Worm (Caenorhabditis elegans): ENCODE measurements around the gene fbxb-82.
A peak's percentile ranks its signal among the peaks of the same experiment; 100 is the strongest.

Gene fbxb-82

ce11 chrIII:134194-134593 is 8.8 kb downstream of the fbxb-82 start, which contains the start of gene pals-25:
pals-25 (plus strand) TSS chrIII:134494.
- TF ChIP-seq C34B4.2 (tag; optimal IDR thresholded peaks at IDR 0.05) (no peak), egl-27 (tag; optimal IDR thresholded peaks at IDR 0.05) (no peak), efl-1 (optimal IDR thresholded peaks at IDR 0.05) (no peak), efl-1 (GFP tag; optimal IDR thresholded peaks at IDR 0.05 in 1 of 2) (no peak), sptf-1 (tag; optimal IDR thresholded peaks at IDR 0.05) (no peak), elt-2 (tag; optimal IDR thresholded peaks at IDR 0.05) (no peak), fos-1 (tag; optimal IDR thresholded peaks at IDR 0.05) (no peak), ceh-82 (tag; optimal IDR thresholded peaks at IDR 0.05) (no peak), mef-2 (tag; optimal IDR thresholded peaks at IDR 0.05) (no peak), zag-1 (tag; optimal IDR thresholded peaks at IDR 0.05) (no peak)

DNA sequence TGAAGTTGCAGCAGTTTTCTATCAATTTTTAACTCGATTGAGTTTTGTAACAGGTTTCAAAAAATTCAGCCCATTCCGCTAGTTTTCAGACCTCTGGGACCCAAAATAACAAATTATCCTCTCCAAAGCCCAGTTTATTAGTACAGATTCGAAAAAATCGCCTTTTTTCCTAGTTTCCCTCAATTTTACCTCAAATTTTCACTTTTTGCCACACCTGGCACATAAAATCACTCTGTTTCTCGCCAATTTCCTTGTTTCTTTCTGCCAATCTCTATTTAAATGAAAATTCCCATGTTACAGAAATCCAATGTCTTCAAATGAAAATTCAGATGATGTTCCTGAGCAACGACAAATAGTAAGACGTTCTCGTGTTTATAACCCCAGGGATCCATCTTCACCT is 10.9 kb downstream of the fbxb-82 start, which contains the start of gene pals-22:
pals-22 (plus strand) TSS at position 301 of the 400 bp plus-strand sequence.
- TF ChIP-seq blmp-1 (tag; optimal IDR thresholded peaks at IDR 0.05) (no peak), pqm-1 (tag; optimal IDR thresholded peaks at IDR 0.05) (no peak), rnt-1 (tag; optimal IDR thresholded peaks at IDR 0.05) (no peak), fkh-8 (tag; optimal IDR thresholded peaks at IDR 0.05) (no peak), grh-1 (GFP tag; IDR thresholded peaks at IDR 0.05) (no peak), ztf-4 (tag; optimal IDR thresholded peaks at IDR 0.05) (no peak), C16A3.4 (tag; optimal IDR thresholded peaks at IDR 0.05) (no peak)

- TF ChIP-seq ceh-88 (GFP tag; IDR thresholded peaks at IDR 0.05) (no peak), ztf-11 (tag; optimal IDR thresholded peaks at IDR 0.05) (no peak), tlp-1 (tag; optimal IDR thresholded peaks at IDR 0.05) (no peak), nhr-19 (GFP tag; conservative IDR thresholded peaks at IDR 0.05) (peak; percentile 15; the same call in 1 of the 2 replicates), nhr-28 (tag; optimal IDR thresholded peaks at IDR 0.05) (no peak), zip-4 (GFP tag; optimal IDR thresholded peaks at IDR 0.05) (no peak), jun-1 (tag; optimal IDR thresholded peaks at IDR 0.05) (no peak), unc-30 (tag; optimal IDR thresholded peaks at IDR 0.05) (no peak), lin-14 (GFP tag; optimal IDR thresholded peaks at IDR 0.05) (peak; percentile 77), nhr-77 (tag; optimal IDR thresholded peaks at IDR 0.05) (no peak), lin-15B (tag; optimal IDR thresholded peaks at IDR 0.05) (peak; percentile 61), grh-1 (GFP tag; IDR thresholded peaks at IDR 0.05) (no peak), pqm-1 (tag; optimal IDR thresholded peaks at IDR 0.05) (no peak), unc-98 (GFP tag; IDR thresholded peaks at IDR 0.05) (no peak), lir-3 (tag; optimal IDR thresholded peaks at IDR 0.05; ENCODE audit: poor library complexity) (peak; percentile 34), unc-130 (tag; optimal IDR thresholded peaks at IDR 0.05) (peak; percentile 27), lin-35 (GFP tag; optimal IDR thresholded peaks at IDR 0.05) (peak; percentile 68 to 72), pax-3 (tag; optimal IDR thresholded peaks at IDR 0.05) (no peak), egl-13 (tag; optimal IDR thresholded peaks at IDR 0.05) (no peak), lin-13 (GFP tag; optimal IDR thresholded peaks at IDR 0.05) (peak; percentile 53), ceh-90 (tag; optimal IDR thresholded peaks at IDR 0.05) (no peak), isw-1 (GFP tag; IDR thresholded peaks at IDR 0.05) (no peak; the same call in 1 of the 2 replicates), C34B4.2 (tag; optimal IDR thresholded peaks at IDR 0.05) (no peak), ceh-63 (GFP tag; optimal IDR thresholded peaks at IDR 0.05) (no peak), nhr-20 (tag; optimal IDR thresholded peaks at IDR 0.05) (peak; percentile 37), zag-1 (tag; optimal IDR thresholded peaks at IDR 0.05) (peak; percentile 14), hlh-4 (tag; optimal IDR thresholded peaks at IDR 0.05) (no peak), sptf-1 (tag; optimal IDR thresholded peaks at IDR 0.05) (no peak), dpl-1 (GFP tag; optimal IDR thresholded peaks at IDR 0.05) (peak; percentile 32 to 72 (median 60)), Y116A8C.19 (tag; optimal IDR thresholded peaks at IDR 0.05; ENCODE audit: borderline replicate concordance) (no peak), snpc-4 (tag; optimal IDR thresholded peaks at IDR 0.05) (peak; percentile 16), blmp-1 (tag; optimal IDR thresholded peaks at IDR 0.05) (peak; percentile 42), sup-37 (GFP tag; optimal IDR thresholded peaks at IDR 0.05) (no peak), sox-4 (tag; optimal IDR thresholded peaks at IDR 0.05) (no peak), aha-1 (tag; optimal IDR thresholded peaks at IDR 0.05) (no peak), unc-86 (tag; optimal IDR thresholded peaks at IDR 0.05) (peak; percentile 15), C16A3.4 (tag; optimal IDR thresholded peaks at IDR 0.05) (peak; percentile 71), ceh-82 (tag; optimal IDR thresholded peaks at IDR 0.05) (peak in 2 of 3 experiments; percentile 2 to 70), efl-1 (optimal IDR thresholded peaks at IDR 0.05) (peak; percentile 65 to 67), efl-1 (GFP tag; optimal IDR thresholded peaks at IDR 0.05 in 1 of 2) (peak; percentile 64 to 94), efl-3 (GFP tag; optimal IDR thresholded peaks at IDR 0.05) (no peak)
Observed at ce11 chrIII:131627-132026, 11.4 kb downstream of the fbxb-82 start.
